Worm (Caenorhabditis elegans): Measurements from ENCODE around the gene ced-5.
A peak's percentile ranks its signal among the peaks of the same experiment; 100 is the strongest.

Gene ced-5

DNA sequence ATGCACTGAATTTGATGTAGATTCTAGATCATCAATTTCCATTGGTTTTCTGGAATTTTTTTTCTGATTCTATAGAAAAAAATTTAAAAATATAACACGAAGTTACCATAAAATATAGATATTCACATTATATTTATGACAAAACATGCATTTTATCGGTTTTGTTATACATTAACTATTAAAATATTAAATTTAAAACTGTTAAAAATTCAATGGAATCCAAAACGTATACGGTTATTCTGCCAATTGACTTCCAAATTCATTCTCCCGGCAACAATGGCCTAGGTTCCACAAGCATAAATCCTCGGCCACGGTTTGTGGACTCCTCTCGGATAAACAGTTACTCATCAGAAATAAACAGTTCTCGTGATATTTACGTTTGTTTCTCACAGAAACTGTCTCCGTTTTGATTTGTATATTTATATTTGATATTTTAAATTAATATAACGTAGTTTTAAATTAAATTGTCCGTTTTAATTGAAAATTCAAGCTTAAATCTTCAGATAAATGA is at the start of gene ced-5, which contains the start of gene F01D4.5:
TSS of gene ced-5 (plus strand) at position 504 of the 511 bp plus-strand sequence.
TSS of gene F01D4.5 (minus strand) at position 51 of the 511 bp plus-strand sequence.
- TF ChIP-seq cog-1 (tag; optimal IDR thresholded peaks at IDR 0.05) (peak; percentile 64), ztf-23 (GFP tag; IDR thresholded peaks at IDR 0.05) (peak; percentile 42; the same call in 1 of the 2 replicates), ztf-29 (GFP tag; IDR thresholded peaks at IDR 0.05) (no peak), flt-1 (GFP tag; IDR thresholded peaks at IDR 0.05) (peak; percentile 83), T22C8.4 (GFP tag; IDR thresholded peaks at IDR 0.05) (0 out of 2 replicates have a peak, but pooled peaks have one; percentile 18)

DNA sequence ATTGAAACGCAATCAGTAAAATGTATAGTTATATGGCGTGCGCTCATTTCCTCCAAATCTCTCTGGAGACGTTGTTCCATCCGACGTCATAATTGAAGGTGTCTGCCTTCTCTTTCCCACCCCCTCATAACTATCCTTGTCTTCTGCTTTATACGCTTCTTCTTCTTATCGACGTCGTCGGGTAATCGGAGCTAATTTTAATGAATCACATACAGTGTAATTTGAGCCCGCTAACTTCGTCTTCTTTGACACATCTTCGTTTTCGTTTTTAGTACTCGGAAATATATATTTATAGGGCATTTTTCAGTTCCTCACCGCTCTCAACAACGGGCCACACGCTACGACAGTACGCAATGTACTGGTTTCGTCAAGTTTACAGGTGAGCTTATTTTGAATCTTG is 47.5 kb upstream of the ced-5 start, which contains the start of gene ins-1:
TSS of gene ins-1 (plus strand) at position 301 of the 400 bp plus-strand sequence.
- no peak for TF ChIP-seq ztf-23 (GFP tag; IDR thresholded peaks at IDR 0.05)
- no peak for TF ChIP-seq med-1 (GFP tag; optimal IDR thresholded peaks at IDR 0.05; ENCODE audit: insufficient read depth)
- no peak for TF ChIP-seq ref-1 (GFP tag; conservative IDR thresholded peaks at IDR 0.05)
- TF ChIP-seq klf-2 (GFP tag; conservative IDR thresholded peaks at IDR 0.05) = no peak
- no peak for TF ChIP-seq T22C8.4 (GFP tag; IDR thresholded peaks at IDR 0.05)
- TF ChIP-seq tab-1 (GFP tag; IDR thresholded peaks at IDR 0.05) = no peak
- TF ChIP-seq cog-1 (tag; optimal IDR thresholded peaks at IDR 0.05) = no peak
- TF ChIP-seq flt-1 (GFP tag; IDR thresholded peaks at IDR 0.05) = no peak
- TF ChIP-seq ztf-29 (GFP tag; IDR thresholded peaks at IDR 0.05) = no peak

DNA sequence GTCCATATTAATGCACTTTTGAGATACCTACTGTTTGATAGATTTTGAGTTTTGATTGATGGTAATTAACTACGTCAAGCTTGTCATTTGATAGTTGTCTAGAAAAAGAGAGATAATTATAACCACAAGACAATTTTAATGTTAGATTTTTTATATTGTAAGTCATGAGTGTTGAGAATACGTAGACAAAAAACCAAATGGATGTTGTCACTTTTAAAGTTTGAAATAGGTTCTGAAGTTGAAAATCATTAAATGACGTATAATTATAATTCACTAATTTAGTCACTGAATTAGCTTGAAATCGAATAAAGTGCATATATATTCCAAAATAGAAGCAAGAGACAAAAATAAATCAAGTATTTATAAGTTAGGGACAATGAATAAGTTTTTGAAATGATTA is 46.8 kb upstream of the ced-5 start:
- TF ChIP-seq ztf-23 (GFP tag; IDR thresholded peaks at IDR 0.05) (no peak), T22C8.4 (GFP tag; IDR thresholded peaks at IDR 0.05) (no peak), cog-1 (tag; optimal IDR thresholded peaks at IDR 0.05) (no peak), flt-1 (GFP tag; IDR thresholded peaks at IDR 0.05) (no peak), med-1 (GFP tag; optimal IDR thresholded peaks at IDR 0.05; ENCODE audit: insufficient read depth) (no peak), tab-1 (GFP tag; IDR thresholded peaks at IDR 0.05) (no peak), ref-1 (GFP tag; conservative IDR thresholded peaks at IDR 0.05) (no peak), klf-2 (GFP tag; conservative IDR thresholded peaks at IDR 0.05) (no peak), ztf-29 (GFP tag; IDR thresholded peaks at IDR 0.05) (no peak)

DNA sequence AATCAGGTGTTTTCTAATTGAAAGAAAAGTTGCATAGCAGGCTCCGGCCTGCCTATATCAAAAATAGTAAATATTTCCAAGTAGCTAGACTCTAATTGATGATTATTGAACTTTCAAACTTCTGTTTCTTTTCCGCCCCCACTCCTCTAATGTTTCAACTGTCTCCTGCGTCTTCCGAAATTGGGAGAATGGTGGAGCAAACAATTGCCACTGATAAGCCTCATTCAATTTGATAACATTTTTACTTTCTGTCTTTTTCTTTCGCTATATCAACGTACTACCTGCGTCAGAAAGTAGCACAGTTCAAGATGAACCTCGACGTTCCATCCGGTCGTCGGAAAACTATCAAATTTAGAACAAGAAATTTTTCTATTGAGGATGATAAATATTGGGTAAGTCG is 45.0 kb upstream of the ced-5 start, which contains the start of gene F13B12.3:
TSS of gene F13B12.3 (plus strand) at position 223 of the 400 bp plus-strand sequence.
- no peak for TF ChIP-seq klf-2 (GFP tag; conservative IDR thresholded peaks at IDR 0.05)
- no peak for TF ChIP-seq cog-1 (tag; optimal IDR thresholded peaks at IDR 0.05)
- TF ChIP-seq ztf-23 (GFP tag; IDR thresholded peaks at IDR 0.05) = no peak
- 0 out of 2 replicates have a peak, but pooled peaks have one; percentile 2 for TF ChIP-seq ref-1 (GFP tag; conservative IDR thresholded peaks at IDR 0.05)

DNA sequence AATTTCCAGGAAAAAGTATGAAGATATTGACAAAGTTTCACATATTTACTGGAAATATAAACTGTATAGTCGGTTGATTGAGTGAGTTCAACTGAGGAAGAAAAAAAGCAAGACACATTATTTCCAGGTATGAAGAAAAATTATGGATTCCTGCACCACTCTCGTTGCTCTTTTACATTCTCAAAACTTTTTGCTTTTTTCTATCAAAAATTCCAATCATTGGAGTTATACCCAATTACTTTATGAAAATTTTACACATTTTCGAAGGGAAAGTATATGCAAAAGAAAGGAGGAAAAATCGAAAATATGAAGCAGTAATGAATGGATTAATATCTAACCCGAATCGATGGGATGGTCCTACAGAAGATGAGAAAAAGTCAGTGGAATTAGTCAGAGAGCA is 41.0 kb upstream of the ced-5 start:
- TF ChIP-seq T22C8.4 (GFP tag; IDR thresholded peaks at IDR 0.05) (no peak), tab-1 (GFP tag; IDR thresholded peaks at IDR 0.05) (no peak), ztf-29 (GFP tag; IDR thresholded peaks at IDR 0.05) (no peak), klf-2 (GFP tag; conservative IDR thresholded peaks at IDR 0.05) (no peak), ref-1 (GFP tag; conservative IDR thresholded peaks at IDR 0.05) (no peak), ztf-23 (GFP tag; IDR thresholded peaks at IDR 0.05) (no peak), cog-1 (tag; optimal IDR thresholded peaks at IDR 0.05) (no peak), flt-1 (GFP tag; IDR thresholded peaks at IDR 0.05) (no peak), med-1 (GFP tag; optimal IDR thresholded peaks at IDR 0.05; ENCODE audit: insufficient read depth) (no peak)

DNA sequence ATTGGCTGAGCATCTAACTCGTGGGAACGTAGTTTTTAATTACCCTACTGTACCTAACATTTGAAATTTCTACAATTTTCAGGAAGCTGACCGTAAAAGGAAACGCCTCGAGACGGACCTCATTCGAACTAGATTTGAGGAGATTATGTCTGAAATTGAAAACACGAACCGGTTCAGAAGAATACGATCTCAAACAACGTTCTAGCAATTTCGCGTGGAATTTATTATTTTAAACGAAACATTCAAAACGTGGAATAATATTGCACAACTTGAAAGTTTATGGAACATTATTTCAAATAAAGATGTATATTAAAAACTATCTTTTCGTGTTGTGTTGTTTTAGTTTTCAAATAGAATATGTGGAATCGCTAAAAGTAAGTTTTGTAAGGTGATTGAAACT is 40.4 kb upstream of the ced-5 start, which contains the start of gene F13B12.7:
TSS of gene F13B12.7 (plus strand) at position 301 of the 400 bp plus-strand sequence.
- TF ChIP-seq klf-2 (GFP tag; conservative IDR thresholded peaks at IDR 0.05) (no peak), ref-1 (GFP tag; conservative IDR thresholded peaks at IDR 0.05) (no peak), flt-1 (GFP tag; IDR thresholded peaks at IDR 0.05) (no peak), med-1 (GFP tag; optimal IDR thresholded peaks at IDR 0.05; ENCODE audit: insufficient read depth) (no peak), ztf-23 (GFP tag; IDR thresholded peaks at IDR 0.05) (no peak), tab-1 (GFP tag; IDR thresholded peaks at IDR 0.05) (no peak), ztf-29 (GFP tag; IDR thresholded peaks at IDR 0.05) (no peak), T22C8.4 (GFP tag; IDR thresholded peaks at IDR 0.05) (no peak), cog-1 (tag; optimal IDR thresholded peaks at IDR 0.05) (no peak)

DNA sequence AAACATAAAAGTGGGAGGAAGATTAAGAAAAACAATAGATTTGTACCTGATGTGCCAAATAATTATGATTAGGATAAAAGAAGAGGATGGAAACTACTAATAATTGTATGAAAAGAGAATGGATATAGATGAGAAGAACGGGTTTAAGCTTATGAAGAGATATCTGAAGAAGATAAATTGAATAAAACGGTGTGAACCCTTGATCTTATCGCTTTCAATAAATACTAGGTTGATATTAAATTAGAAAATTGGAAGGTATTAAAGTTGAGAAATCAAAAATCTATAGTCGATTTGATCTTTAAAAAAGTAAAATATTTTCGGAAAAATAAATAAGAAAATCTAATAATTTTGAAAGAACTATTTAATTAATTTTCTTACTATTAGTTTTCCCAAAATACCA is 34.1 kb upstream of the ced-5 start, which contains the start of gene F13B12.4:
TSS of gene F13B12.4 (minus strand) at position 101 of the 400 bp plus-strand sequence.
- TF ChIP-seq med-1 (GFP tag; optimal IDR thresholded peaks at IDR 0.05; ENCODE audit: insufficient read depth) (no peak), ztf-23 (GFP tag; IDR thresholded peaks at IDR 0.05) (no peak), tab-1 (GFP tag; IDR thresholded peaks at IDR 0.05) (no peak), T22C8.4 (GFP tag; IDR thresholded peaks at IDR 0.05) (no peak), ref-1 (GFP tag; conservative IDR thresholded peaks at IDR 0.05) (no peak), flt-1 (GFP tag; IDR thresholded peaks at IDR 0.05) (no peak), klf-2 (GFP tag; conservative IDR thresholded peaks at IDR 0.05) (no peak), ztf-29 (GFP tag; IDR thresholded peaks at IDR 0.05) (no peak), cog-1 (tag; optimal IDR thresholded peaks at IDR 0.05) (no peak)

DNA sequence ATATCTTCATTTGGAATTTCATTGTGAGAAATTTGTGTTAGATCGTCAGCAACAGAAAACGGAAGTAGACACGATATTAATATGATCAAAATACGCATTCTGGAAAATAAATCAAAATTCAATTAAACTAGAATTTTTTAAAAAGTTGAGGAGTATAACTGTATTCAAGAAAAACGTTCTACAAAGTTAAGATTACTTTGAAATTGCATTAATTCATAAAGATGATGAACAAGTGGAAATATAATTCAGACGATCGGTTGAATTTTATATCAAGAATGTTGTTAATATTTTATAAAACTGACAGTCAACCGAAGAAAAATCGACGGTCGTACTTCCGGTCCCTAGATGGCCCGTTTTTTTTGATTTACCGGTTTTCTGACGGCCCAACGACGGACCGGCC is 30.9 kb upstream of the ced-5 start, which contains the start of gene F01D4.8:
TSS of gene F01D4.8 (minus strand) at position 101 of the 400 bp plus-strand sequence.
- TF ChIP-seq ztf-29 (GFP tag; IDR thresholded peaks at IDR 0.05) (no peak), tab-1 (GFP tag; IDR thresholded peaks at IDR 0.05) (no peak), ref-1 (GFP tag; conservative IDR thresholded peaks at IDR 0.05) (no peak), cog-1 (tag; optimal IDR thresholded peaks at IDR 0.05) (no peak), ztf-23 (GFP tag; IDR thresholded peaks at IDR 0.05) (no peak), med-1 (GFP tag; optimal IDR thresholded peaks at IDR 0.05; ENCODE audit: insufficient read depth) (no peak), klf-2 (GFP tag; conservative IDR thresholded peaks at IDR 0.05) (no peak), flt-1 (GFP tag; IDR thresholded peaks at IDR 0.05) (no peak), T22C8.4 (GFP tag; IDR thresholded peaks at IDR 0.05) (no peak)

DNA sequence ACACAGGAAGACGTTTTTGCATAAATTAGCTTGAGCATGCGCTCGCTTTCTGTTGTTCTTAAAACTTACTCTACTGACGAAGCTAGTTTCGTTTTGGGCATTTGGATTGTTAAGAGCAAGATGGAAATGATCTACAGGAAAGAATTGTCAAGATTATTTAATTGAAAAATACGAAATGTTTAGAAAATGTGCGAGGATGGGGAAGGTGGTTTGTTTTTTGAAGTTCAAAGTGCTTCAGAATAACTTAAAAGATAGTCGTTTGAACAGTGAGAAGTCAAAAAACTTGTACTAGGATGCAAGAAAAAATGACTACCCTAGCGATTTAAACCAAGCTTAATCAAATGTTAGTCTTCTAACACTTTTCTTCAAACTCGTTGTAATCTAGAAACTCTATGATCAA is 26.8 kb upstream of the ced-5 start, which contains the start of gene srb-17:
TSS of gene srb-17 (minus strand) at position 101 of the 400 bp plus-strand sequence.
- TF ChIP-seq ztf-29 (GFP tag; IDR thresholded peaks at IDR 0.05) = no peak
- TF ChIP-seq med-1 (GFP tag; optimal IDR thresholded peaks at IDR 0.05; ENCODE audit: insufficient read depth) = no peak
- TF ChIP-seq cog-1 (tag; optimal IDR thresholded peaks at IDR 0.05) = no peak
- no peak for TF ChIP-seq T22C8.4 (GFP tag; IDR thresholded peaks at IDR 0.05)
- no peak for TF ChIP-seq ref-1 (GFP tag; conservative IDR thresholded peaks at IDR 0.05)
- no peak for TF ChIP-seq ztf-23 (GFP tag; IDR thresholded peaks at IDR 0.05)
- no peak for TF ChIP-seq klf-2 (GFP tag; conservative IDR thresholded peaks at IDR 0.05)
- no peak for TF ChIP-seq tab-1 (GFP tag; IDR thresholded peaks at IDR 0.05)
- no peak for TF ChIP-seq flt-1 (GFP tag; IDR thresholded peaks at IDR 0.05)
